Worm (Caenorhabditis elegans): ENCODE data around the gene max-2.
"Not testable (repeated sequence)": the region's sequence is repeated elsewhere in the genome, so short reads cannot be mapped to it uniquely, and the experiment has no call there.

DNA sequence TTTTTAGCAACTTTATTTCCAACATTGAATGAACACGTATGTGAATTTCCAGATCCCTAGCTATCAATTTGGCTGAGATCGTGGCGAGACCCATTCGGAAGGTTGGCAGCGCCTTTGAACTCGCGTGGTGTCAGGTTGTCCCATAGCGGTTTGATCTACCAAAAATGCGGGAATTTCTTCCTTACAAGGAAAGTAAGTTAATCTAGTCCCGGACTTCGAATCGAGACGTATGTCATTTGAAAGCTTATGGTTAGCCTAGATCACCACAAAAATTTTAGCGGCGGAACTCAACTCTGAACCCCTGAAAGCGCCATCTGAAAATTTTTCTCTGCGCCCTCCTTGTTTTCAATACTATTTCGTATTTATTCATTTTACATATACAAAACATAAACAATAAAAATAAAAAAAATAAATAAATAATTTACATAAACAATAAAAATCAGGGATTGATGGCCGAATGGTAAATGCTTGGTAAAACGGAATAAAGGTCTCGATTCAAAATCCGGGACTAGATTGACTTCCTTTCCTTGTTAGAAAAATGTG, 6.1 kb upstream of the max-2 start, which contains the start of gene F18A11.2:
- not testable (repeated sequence) for TF ChIP-seq him-1, W03F9.2, dao-5 (tag; optimal IDR thresholded peaks at IDR 0.05)
